Fruit fly (Drosophila melanogaster): Measurements from ENCODE around the gene Or85f.

Gene Or85f

DNA sequence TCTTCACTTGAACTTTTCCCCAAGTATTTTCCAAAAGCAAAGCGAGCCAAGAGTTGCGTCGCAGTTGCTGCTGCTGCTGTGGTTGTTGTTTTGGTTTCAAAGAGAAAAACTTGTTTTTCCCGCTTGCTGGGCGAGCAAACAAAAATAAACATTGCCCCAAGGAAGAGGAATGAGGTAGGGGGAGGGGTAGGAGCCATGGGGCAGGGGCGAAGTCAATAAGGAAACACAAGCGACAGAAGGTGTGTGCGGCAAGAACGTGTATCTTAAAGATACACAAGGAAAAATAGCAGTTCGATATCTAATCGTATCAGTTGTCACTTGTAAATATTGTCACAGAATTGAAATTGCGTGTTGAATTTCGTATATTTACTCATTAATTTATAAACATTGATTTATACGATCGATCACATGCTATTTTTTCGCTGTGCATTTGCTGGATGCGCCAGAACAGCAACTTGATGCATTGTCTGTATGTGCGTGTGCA lies 4.4 kb upstream of the Or85f start (continued):
- no peak for TF ChIP-seq Doc3 (GFP tag; IDR thresholded peaks at IDR 0.05; ENCODE audit: partially characterized antibody)
- no peak for TF ChIP-seq pita (GFP tag; optimal IDR thresholded peaks at IDR 0.05)
- peak; percentile 61 for TF ChIP-seq crol (GFP tag; IDR thresholded peaks at IDR 0.05)
- peak; percentile 38; the same call in 1 of the 2 replicates for TF ChIP-seq gsb (GFP tag; IDR thresholded peaks at IDR 0.05)
- peak; percentile 58 for TF ChIP-seq CG4820 (GFP tag; optimal IDR thresholded peaks at IDR 0.05)
- TF ChIP-seq emc (GFP tag; optimal IDR thresholded peaks at IDR 0.05) = no peak
- TF ChIP-seq ac (GFP tag; optimal IDR thresholded peaks at IDR 0.05) = peak; percentile 84
- TF ChIP-seq cato (GFP tag; optimal IDR thresholded peaks at IDR 0.05; ENCODE audit: borderline replicate concordance) = no peak
- no peak for TF ChIP-seq fu2 (GFP tag; optimal IDR thresholded peaks at IDR 0.05)
- no peak for TF ChIP-seq amos (GFP tag; IDR thresholded peaks at IDR 0.05; ENCODE audit: partially characterized antibody)
- no peak for TF ChIP-seq CG7271 (tag; optimal IDR thresholded peaks at IDR 0.05)
- TF ChIP-seq CG10543 (GFP tag; optimal IDR thresholded peaks at IDR 0.05) = no peak
- peak; percentile 66 for TF ChIP-seq CG15011 (GFP tag; optimal IDR thresholded peaks at IDR 0.05)
- TF ChIP-seq CG17328 (GFP tag; IDR thresholded peaks at IDR 0.05) = peak; percentile 76
- TF ChIP-seq CG7839 (tag; optimal IDR thresholded peaks at IDR 0.05) = peak; percentile 76
- peak; percentile 86 for TF ChIP-seq CG10979 (tag; optimal IDR thresholded peaks at IDR 0.05)
- TF ChIP-seq CG1603 (tag; optimal IDR thresholded peaks at IDR 0.05) = peak; percentile 91
- TF ChIP-seq CG6854 (GFP tag; optimal IDR thresholded peaks at IDR 0.05) = peak; percentile 13
- TF ChIP-seq CG4360 (GFP tag; IDR thresholded peaks at IDR 0.05) = peak; percentile 89
- TF ChIP-seq CG1792 (GFP tag; optimal IDR thresholded peaks at IDR 0.05) = no peak
- TF ChIP-seq CG9727 (GFP tag; optimal IDR thresholded peaks at IDR 0.05) = peak; percentile 82
- peak; percentile 97 for TF ChIP-seq Drgx (GFP tag; IDR thresholded peaks at IDR 0.05)
- peak; percentile 76 for TF ChIP-seq CG4424 (GFP tag; optimal IDR thresholded peaks at IDR 0.05)
- TF ChIP-seq otp (GFP tag; IDR thresholded peaks at IDR 0.05) = peak; percentile 72
- peak; percentile 0 for TF ChIP-seq NK7.1 (GFP tag; optimal IDR thresholded peaks at IDR 0.05)
- TF ChIP-seq ara (GFP tag; IDR thresholded peaks at IDR 0.05) = peak; percentile 89
- no peak for TF ChIP-seq gro (GFP tag; optimal IDR thresholded peaks at IDR 0.05)
- TF ChIP-seq CG2129 (GFP tag; IDR thresholded peaks at IDR 0.05; ENCODE audit: partially characterized antibody) = no peak
- TF ChIP-seq Abd-B (GFP tag; optimal IDR thresholded peaks at IDR 0.05) = peak; percentile 28
- TF ChIP-seq sd (tag; optimal IDR thresholded peaks at IDR 0.05) = peak; percentile 52
- no peak for TF ChIP-seq sug (tag; optimal IDR thresholded peaks at IDR 0.05)
- TF ChIP-seq Xbp1 (GFP tag; optimal IDR thresholded peaks at IDR 0.05) = peak; percentile 57
- peak; percentile 49; the same call in 1 of the 2 replicates for TF ChIP-seq H2.0 (GFP tag; IDR thresholded peaks at IDR 0.05)
- peak; percentile 75 for TF ChIP-seq row (GFP tag; IDR thresholded peaks at IDR 0.05)
- TF ChIP-seq Meics (GFP tag; optimal IDR thresholded peaks at IDR 0.05) = peak; percentile 68
- no peak for TF ChIP-seq hbn (GFP tag; IDR thresholded peaks at IDR 0.05; ENCODE audit: partially characterized antibody)
- peak; percentile 23 for TF ChIP-seq CG12942 (GFP tag; optimal IDR thresholded peaks at IDR 0.05)
- no peak for TF ChIP-seq mld (GFP tag; IDR thresholded peaks at IDR 0.05; ENCODE audit: partially characterized antibody)
- peak; percentile 53 for TF ChIP-seq CG7372 (GFP tag; IDR thresholded peaks at IDR 0.05)
- peak; percentile 88 for TF ChIP-seq CG2202 (tag; optimal IDR thresholded peaks at IDR 0.05)
- no peak for TF ChIP-seq Dref (GFP tag; IDR thresholded peaks at IDR 0.05)
- peak; percentile 37 for TF ChIP-seq ems (GFP tag; optimal IDR thresholded peaks at IDR 0.05)
- peak; percentile 64 for TF ChIP-seq kah (GFP tag; optimal IDR thresholded peaks at IDR 0.05)
- peak; percentile 32 for TF ChIP-seq mam (GFP tag; optimal IDR thresholded peaks at IDR 0.05)
- peak; percentile 82 for TF ChIP-seq Asciz (GFP tag; optimal IDR thresholded peaks at IDR 0.05)
- peak; percentile 68 for TF ChIP-seq nerfin-1 (tag; optimal IDR thresholded peaks at IDR 0.05)
- peak; percentile 71 for TF ChIP-seq ATbp (GFP tag; optimal IDR thresholded peaks at IDR 0.05)
- TF ChIP-seq bigmax (GFP tag; optimal IDR thresholded peaks at IDR 0.05) = no peak
- TF ChIP-seq lov (optimal IDR thresholded peaks at IDR 0.05) = no peak
- TF ChIP-seq lov (GFP tag; IDR thresholded peaks at IDR 0.05) = peak; percentile 79; the same call in 1 of the 3 replicates
- TF ChIP-seq CG14667 (GFP tag; IDR thresholded peaks at IDR 0.05) = peak; percentile 50; the same call in 1 of the 2 replicates
